Worm (Caenorhabditis elegans): ENCODE measurements around the gene mmad-1.
A peak's percentile ranks its signal among the peaks of the same experiment; 100 is the strongest.

mmad-1 gene

ce11 chrIII:13548982-13549381, at the start of gene mmad-1:
Gene mmad-1 (minus strand): TSS chrIII:13549005.
- TF ChIP-seq sea-1 (GFP tag; conservative IDR thresholded peaks at IDR 0.05) = no peak
- no peak for TF ChIP-seq flt-1 (GFP tag; IDR thresholded peaks at IDR 0.05)
- no peak for TF ChIP-seq F13C5.2 (tag; optimal IDR thresholded peaks at IDR 0.05)
- TF ChIP-seq scrt-1 (GFP tag; IDR thresholded peaks at IDR 0.05) = no peak
- TF ChIP-seq ama-1 (optimal IDR thresholded peaks at IDR 0.05) = no peak
- no peak for TF ChIP-seq tra-4 (tag; optimal IDR thresholded peaks at IDR 0.05)
- TF ChIP-seq aly-1 (tag; optimal IDR thresholded peaks at IDR 0.05) = no peak
- no peak for TF ChIP-seq pes-1 (GFP tag; IDR thresholded peaks at IDR 0.05)

- peak; percentile 58 for TF ChIP-seq sea-1 (GFP tag; conservative IDR thresholded peaks at IDR 0.05)
- 0 out of 2 replicates have a peak, but pooled peaks have one; percentile 41 for TF ChIP-seq tbx-11 (GFP tag; IDR thresholded peaks at IDR 0.05)
Measured at ce11 chrIII:13585136-13585535, 36.3 kb upstream of the mmad-1 start.

- no peak for TF ChIP-seq tra-4 (tag; optimal IDR thresholded peaks at IDR 0.05)
- TF ChIP-seq scrt-1 (GFP tag; IDR thresholded peaks at IDR 0.05) = no peak
- no peak for TF ChIP-seq aly-1 (tag; optimal IDR thresholded peaks at IDR 0.05)
- TF ChIP-seq hmg-4 (GFP tag; optimal IDR thresholded peaks at IDR 0.05) = no peak
- no peak for TF ChIP-seq hnd-1 (tag; optimal IDR thresholded peaks at IDR 0.05)
Measured at ce11 chrIII:13581727-13582126, 32.9 kb upstream of the mmad-1 start.

ce11 chrIII:13580538-13580937, 31.7 kb upstream of the mmad-1 start, which contains the start of gene T05D4.5:
Gene T05D4.5 (plus strand): TSS chrIII:13580838.
- no peak for TF ChIP-seq hnd-1 (tag; optimal IDR thresholded peaks at IDR 0.05)
- no peak for TF ChIP-seq aly-1 (tag; optimal IDR thresholded peaks at IDR 0.05)
- TF ChIP-seq tra-4 (tag; optimal IDR thresholded peaks at IDR 0.05) = no peak

- TF ChIP-seq ets-7 (tag; optimal IDR thresholded peaks at IDR 0.05) (no peak), scrt-1 (GFP tag; IDR thresholded peaks at IDR 0.05) (no peak), ceh-36 (tag; optimal IDR thresholded peaks at IDR 0.05) (no peak)
Measured at ce11 chrIII:13580076-13580475, 31.3 kb upstream of the mmad-1 start.

- no peak for TF ChIP-seq tbx-11 (GFP tag; IDR thresholded peaks at IDR 0.05)
- no peak for TF ChIP-seq aly-1 (tag; optimal IDR thresholded peaks at IDR 0.05)
- TF ChIP-seq pes-1 (GFP tag; IDR thresholded peaks at IDR 0.05) = no peak
- no peak for TF ChIP-seq ceh-13 (GFP tag; optimal IDR thresholded peaks at IDR 0.05)
- TF ChIP-seq ama-1 (optimal IDR thresholded peaks at IDR 0.05) = no peak
- no peak for TF ChIP-seq B0310.2 (tag; optimal IDR thresholded peaks at IDR 0.05)
- TF ChIP-seq ceh-36 (tag; optimal IDR thresholded peaks at IDR 0.05) = no peak
- no peak for TF ChIP-seq flt-1 (GFP tag; IDR thresholded peaks at IDR 0.05)
- no peak for TF ChIP-seq tra-4 (tag; optimal IDR thresholded peaks at IDR 0.05)
- TF ChIP-seq hnd-1 (tag; optimal IDR thresholded peaks at IDR 0.05) = no peak
- TF ChIP-seq sea-1 (GFP tag; conservative IDR thresholded peaks at IDR 0.05) = no peak
- TF ChIP-seq ets-7 (tag; optimal IDR thresholded peaks at IDR 0.05) = no peak
Measured at ce11 chrIII:13575610-13576232, 26.9 kb upstream of the mmad-1 start, which contains the start of gene osm-7. Gene osm-7 (plus strand): TSS chrIII:13576182.

- TF ChIP-seq tbx-11 (GFP tag; IDR thresholded peaks at IDR 0.05) (no peak), ets-7 (tag; optimal IDR thresholded peaks at IDR 0.05) (no peak), pes-1 (GFP tag; IDR thresholded peaks at IDR 0.05) (no peak), hnd-1 (tag; optimal IDR thresholded peaks at IDR 0.05) (no peak), B0310.2 (tag; optimal IDR thresholded peaks at IDR 0.05) (no peak), F13C5.2 (tag; optimal IDR thresholded peaks at IDR 0.05) (no peak), sea-1 (GFP tag; conservative IDR thresholded peaks at IDR 0.05) (no peak), scrt-1 (GFP tag; IDR thresholded peaks at IDR 0.05) (no peak), tra-4 (tag; optimal IDR thresholded peaks at IDR 0.05) (no peak), ceh-36 (tag; optimal IDR thresholded peaks at IDR 0.05) (no peak), hmbx-1 (tag; optimal IDR thresholded peaks at IDR 0.05) (no peak)
Measured at ce11 chrIII:13570347-13570746, 21.5 kb upstream of the mmad-1 start, which contains the start of gene exc-12. Gene exc-12 (minus strand): TSS chrIII:13570447.

ce11 chrIII:13565972-13566371, 17.2 kb upstream of the mmad-1 start:
- TF ChIP-seq flt-1 (GFP tag; IDR thresholded peaks at IDR 0.05) (no peak), hmg-4 (GFP tag; optimal IDR thresholded peaks at IDR 0.05) (no peak), ama-1 (optimal IDR thresholded peaks at IDR 0.05) (no peak), scrt-1 (GFP tag; IDR thresholded peaks at IDR 0.05) (no peak), pes-1 (GFP tag; IDR thresholded peaks at IDR 0.05) (no peak), ets-7 (tag; optimal IDR thresholded peaks at IDR 0.05) (no peak), F13C5.2 (tag; optimal IDR thresholded peaks at IDR 0.05) (no peak), tbx-37 (GFP tag; conservative IDR thresholded peaks at IDR 0.05) (no peak), ceh-36 (tag; optimal IDR thresholded peaks at IDR 0.05) (no peak), tbx-11 (GFP tag; IDR thresholded peaks at IDR 0.05) (no peak), tra-4 (tag; optimal IDR thresholded peaks at IDR 0.05) (no peak), sea-1 (GFP tag; conservative IDR thresholded peaks at IDR 0.05) (no peak), hmbx-1 (tag; optimal IDR thresholded peaks at IDR 0.05) (no peak), hnd-1 (tag; optimal IDR thresholded peaks at IDR 0.05) (no peak), B0310.2 (tag; optimal IDR thresholded peaks at IDR 0.05) (no peak), ceh-13 (GFP tag; optimal IDR thresholded peaks at IDR 0.05) (no peak), aly-1 (tag; optimal IDR thresholded peaks at IDR 0.05) (no peak)

- no peak for TF ChIP-seq ceh-36 (tag; optimal IDR thresholded peaks at IDR 0.05)
- no peak for TF ChIP-seq tra-4 (tag; optimal IDR thresholded peaks at IDR 0.05)
- TF ChIP-seq F13C5.2 (tag; optimal IDR thresholded peaks at IDR 0.05) = no peak
- TF ChIP-seq aly-1 (tag; optimal IDR thresholded peaks at IDR 0.05) = no peak
- TF ChIP-seq hmbx-1 (tag; optimal IDR thresholded peaks at IDR 0.05) = no peak
- TF ChIP-seq ama-1 (optimal IDR thresholded peaks at IDR 0.05) = no peak
- no peak for TF ChIP-seq ets-7 (tag; optimal IDR thresholded peaks at IDR 0.05)
- TF ChIP-seq scrt-1 (GFP tag; IDR thresholded peaks at IDR 0.05) = no peak
- TF ChIP-seq hnd-1 (tag; optimal IDR thresholded peaks at IDR 0.05) = no peak
- TF ChIP-seq sea-1 (GFP tag; conservative IDR thresholded peaks at IDR 0.05) = no peak
- no peak for TF ChIP-seq tbx-37 (GFP tag; conservative IDR thresholded peaks at IDR 0.05)
- no peak for TF ChIP-seq ceh-13 (GFP tag; optimal IDR thresholded peaks at IDR 0.05)
- no peak for TF ChIP-seq tbx-11 (GFP tag; IDR thresholded peaks at IDR 0.05)
- no peak for TF ChIP-seq B0310.2 (tag; optimal IDR thresholded peaks at IDR 0.05)
- TF ChIP-seq hmg-4 (GFP tag; optimal IDR thresholded peaks at IDR 0.05) = no peak
- no peak for TF ChIP-seq flt-1 (GFP tag; IDR thresholded peaks at IDR 0.05)
- no peak for TF ChIP-seq pes-1 (GFP tag; IDR thresholded peaks at IDR 0.05)
Measured at ce11 chrIII:13564929-13565328, 16.1 kb upstream of the mmad-1 start, which contains the start of gene aldo-1. Gene aldo-1 (minus strand): TSS chrIII:13564937.

All from whole organism, early embryonic.